Fruit fly (Drosophila melanogaster): ENCODE data around the gene pch2.

pch2 gene

dm6 chr3R:8561522-8561921 is at the start of gene pch2:
TSS of gene pch2 (minus strand) at chr3R:8561764.
- TF ChIP-seq gfzf (GFP tag; optimal IDR thresholded peaks at IDR 0.05) (peak; percentile 55), pzg (GFP tag; optimal IDR thresholded peaks at IDR 0.05) (peak; percentile 16), scrt (GFP tag; optimal IDR thresholded peaks at IDR 0.05) (peak; percentile 35), CG8089 (GFP tag; optimal IDR thresholded peaks at IDR 0.05) (no peak), CG9797 (GFP tag; optimal IDR thresholded peaks at IDR 0.05) (peak; percentile 28), CG12942 (GFP tag; optimal IDR thresholded peaks at IDR 0.05) (no peak), Dp (GFP tag; optimal IDR thresholded peaks at IDR 0.05) (peak; percentile 66), Nf-YB (GFP tag; optimal IDR thresholded peaks at IDR 0.05) (no peak), sens (GFP tag) (peak; percentile 11), E2f2 (GFP tag; IDR thresholded peaks at IDR 0.05) (peak; percentile 76)

- TF ChIP-seq sens (GFP tag) (peak; percentile 32), lab (GFP tag; optimal IDR thresholded peaks at IDR 0.05) (peak; percentile 33), dmrt99B (tag; optimal IDR thresholded peaks at IDR 0.05) (peak; percentile 5), dysf (GFP tag; IDR thresholded peaks at IDR 0.05) (0 out of 3 replicates have a peak, but pooled peaks have one; percentile 27), CG8359 (GFP tag; optimal IDR thresholded peaks at IDR 0.05; ENCODE audit: borderline replicate concordance) (no peak), CG11504 (tag; optimal IDR thresholded peaks at IDR 0.05) (peak; percentile 7), CG7839 (tag; optimal IDR thresholded peaks at IDR 0.05) (peak; percentile 16), CG12744 (GFP tag; optimal IDR thresholded peaks at IDR 0.05) (no peak), run (tag; optimal IDR thresholded peaks at IDR 0.05) (no peak), row (GFP tag; IDR thresholded peaks at IDR 0.05) (peak; percentile 36; the same call in 1 of the 3 replicates), Dad (GFP tag; optimal IDR thresholded peaks at IDR 0.05) (no peak), prd (optimal IDR thresholded peaks at IDR 0.05) (no peak), prd (GFP tag; IDR thresholded peaks at IDR 0.05) (peak; percentile 47; the same call in 1 of the 3 replicates), Ptx1 (GFP tag; IDR thresholded peaks at IDR 0.05) (peak; percentile 50; the same call in 1 of the 2 replicates), sisA (GFP tag; IDR thresholded peaks at IDR 0.05) (peak; percentile 7; the same call in 1 of the 2 replicates), CG18599 (GFP tag; optimal IDR thresholded peaks at IDR 0.05) (peak; percentile 25), gem (tag; optimal IDR thresholded peaks at IDR 0.05) (peak; percentile 20), CG2678 (tag; optimal IDR thresholded peaks at IDR 0.05) (peak; percentile 8), CG2120 (GFP tag; optimal IDR thresholded peaks at IDR 0.05) (peak; percentile 17), Ets65A (GFP tag) (peak; percentile 83), CG13424 (tag; optimal IDR thresholded peaks at IDR 0.05) (no peak), CG4404 (GFP tag; IDR thresholded peaks at IDR 0.05) (0 out of 2 replicates have a peak, but pooled peaks have one; percentile 11), Med (GFP tag) (peak; percentile 65), CG32772 (GFP tag; IDR thresholded peaks at IDR 0.05) (no peak)
Measured at dm6 chr3R:8596161-8596560, 34.6 kb upstream of the pch2 start.

- TF ChIP-seq Hr39 (optimal IDR thresholded peaks at IDR 0.05) (peak; percentile 51), jing (GFP tag; optimal IDR thresholded peaks at IDR 0.05) (no peak), Ets65A (GFP tag) (peak; percentile 46)
Measured at dm6 chr3R:8587859-8588258, 26.3 kb upstream of the pch2 start.

dm6 chr3R:8577409-8578255 is 16.1 kb upstream of the pch2 start, which contains the start of gene 5-HT2B:
TSS of gene 5-HT2B (plus strand) at chr3R:8578205.
- TF ChIP-seq chif (GFP tag; optimal IDR thresholded peaks at IDR 0.05) (no peak), CG10321 (GFP tag; IDR thresholded peaks at IDR 0.05) (no peak), CG17359 (tag; optimal IDR thresholded peaks at IDR 0.05) (peak; percentile 14), Meics (GFP tag; optimal IDR thresholded peaks at IDR 0.05) (peak; percentile 65), CG11247 (GFP tag; IDR thresholded peaks at IDR 0.05) (no peak), CG32767 (GFP tag; IDR thresholded peaks at IDR 0.05) (0 out of 2 replicates have a peak, but pooled peaks have one; percentile 31), Drgx (GFP tag; IDR thresholded peaks at IDR 0.05) (peak; percentile 22; the same call in 1 of the 2 replicates), Six4 (GFP tag; optimal IDR thresholded peaks at IDR 0.05) (no peak), twi (tag; optimal IDR thresholded peaks at IDR 0.05) (no peak), ind (GFP tag; optimal IDR thresholded peaks at IDR 0.05) (peak; percentile 15), mam (GFP tag; optimal IDR thresholded peaks at IDR 0.05) (peak; percentile 5), CG17802 (tag; optimal IDR thresholded peaks at IDR 0.05) (no peak)

All from whole organism, embryonic.